Fruit fly (Drosophila melanogaster) whole organism: ENCODE measurements around the gene CG5039.

Experiments used
- CG8478 ChIP-seq: fragments of >200 bp; optimal IDR thresholded peaks from 2 replicates; lab custom pipeline; 2018; ENCODE audit warnings: inconsistent platforms
- Dll ChIP-seq: fragments of >200 bp; optimal IDR thresholded peaks from 2 replicates; lab custom pipeline; 2017
- EcR ChIP-seq, 2 experiments: fragments of >200 bp; optimal IDR thresholded peaks; 2 replicates each; lab custom pipeline; 2017; ENCODE audit warnings: missing biosample characterization in 2 of 2, missing genetic modification characterization in 2 of 2, missing genetic modification reagents in 2 of 2
- pan ChIP-seq: fragments of >200 bp; optimal IDR thresholded peaks from 2 replicates; lab custom pipeline; 2017
- psq ChIP-seq: fragments of >200 bp; optimal IDR thresholded peaks from 2 replicates; lab custom pipeline; 2017
- usp ChIP-seq: fragments of >200 bp; optimal IDR thresholded peaks from 2 replicates; lab custom pipeline; 2017; ENCODE audit warnings: missing biosample characterization, missing genetic modification characterization, mixed read lengths

The CG5039 gene

DNA sequence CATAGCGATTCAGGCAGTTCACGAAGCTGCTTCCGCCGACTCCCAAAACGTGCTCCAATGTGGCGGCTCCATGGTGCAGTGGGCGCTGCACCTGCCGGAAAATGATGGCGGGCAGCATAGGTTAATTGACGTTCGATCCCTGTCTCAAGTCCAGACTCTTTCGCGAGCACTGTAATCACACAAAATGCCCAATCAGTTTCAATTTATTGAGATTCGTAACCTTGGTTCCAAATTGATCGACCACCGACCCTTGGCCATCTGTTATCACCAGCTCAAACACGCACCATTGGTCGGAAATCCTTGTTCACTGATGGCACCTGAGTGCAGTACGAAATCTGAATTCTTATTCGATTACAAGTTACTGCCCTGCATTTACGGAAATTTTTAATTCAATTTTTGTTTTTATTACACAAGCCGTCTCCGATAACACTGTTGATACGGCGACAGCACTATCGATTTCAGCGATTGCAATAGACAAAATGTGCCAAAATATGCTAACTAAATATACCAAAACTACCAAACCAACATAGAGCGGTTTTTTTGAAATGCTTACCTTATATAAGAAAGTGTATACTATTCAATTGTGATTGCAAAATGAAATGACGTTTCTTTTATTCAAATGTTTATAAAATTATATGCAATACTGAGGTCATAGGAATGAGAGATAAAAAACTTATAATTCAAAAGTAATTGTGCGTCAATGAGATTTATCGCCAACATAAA is 8.4 kb downstream of the CG5039 start, which contains the start of gene CLS:
TSS of gene CLS (minus strand) at position 673 of the 723 bp plus-strand sequence.
- TF ChIP-seq psq (lab: Kevin White, UChicago) (no peak), usp (GFP tag; lab: Kevin White, UChicago) (no peak), EcR (GFP tag; optimal IDR thresholded peaks at IDR 0.05; lab: Kevin White, UChicago) (no peak), CG8478 (lab: Kevin White, UChicago) (no peak), Dll (lab: Kevin White, UChicago) (no peak), pan (lab: Kevin White, UChicago) (no peak)

dm6 chr3R:25694167-25694689 is 15.7 kb downstream of the CG5039 start:
- TF ChIP-seq Dll (lab: Kevin White, UChicago) (no peak), psq (lab: Kevin White, UChicago) (no peak)

DNA sequence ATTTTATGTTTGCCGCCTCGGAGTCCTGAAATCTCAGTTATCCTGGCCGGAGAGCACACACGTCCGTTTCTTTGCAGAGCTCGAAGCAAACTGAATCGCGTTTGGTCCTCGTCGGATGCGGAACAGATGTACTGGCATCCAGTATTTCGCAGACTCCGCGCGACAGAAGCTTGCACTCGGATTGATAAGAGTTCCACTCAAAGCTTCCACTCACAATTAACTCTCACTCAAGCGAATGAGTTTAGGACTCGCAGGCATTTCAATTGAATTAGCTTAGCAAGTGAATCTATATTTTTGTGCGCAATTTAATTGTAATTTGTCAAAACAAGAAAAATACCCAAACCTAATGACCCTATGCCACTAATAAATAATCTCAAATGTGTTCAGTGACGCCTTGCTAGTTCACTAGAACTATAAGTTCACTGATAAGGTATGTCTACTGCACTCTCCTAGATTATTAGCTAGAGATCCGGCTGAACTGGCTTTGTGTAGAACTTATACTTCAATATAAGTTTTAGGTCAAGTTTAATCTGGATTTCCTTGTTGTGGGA is 41.6 kb downstream of the CG5039 start:
- TF ChIP-seq usp (GFP tag; lab: Kevin White, UChicago): no peak
- TF ChIP-seq psq (lab: Kevin White, UChicago): no peak
- TF ChIP-seq EcR (GFP tag; optimal IDR thresholded peaks at IDR 0.05; lab: Kevin White, UChicago): no peak
- no peak for TF ChIP-seq CG8478 (lab: Kevin White, UChicago)
- TF ChIP-seq Dll (lab: Kevin White, UChicago): no peak
- no peak for TF ChIP-seq pan (lab: Kevin White, UChicago)

dm6 chr3R:25721030-25721429 is 42.5 kb downstream of the CG5039 start:
- TF ChIP-seq Dll (lab: Kevin White, UChicago): no peak
- TF ChIP-seq EcR (GFP tag; optimal IDR thresholded peaks at IDR 0.05; lab: Kevin White, UChicago): no peak
- no peak for TF ChIP-seq CG8478 (lab: Kevin White, UChicago)
- no peak for TF ChIP-seq pan (lab: Kevin White, UChicago)
- no peak for TF ChIP-seq usp (GFP tag; lab: Kevin White, UChicago)
- no peak for TF ChIP-seq psq (lab: Kevin White, UChicago)

- TF ChIP-seq Dll (lab: Kevin White, UChicago) (no peak), usp (GFP tag; lab: Kevin White, UChicago) (no peak), CG8478 (lab: Kevin White, UChicago) (no peak), psq (lab: Kevin White, UChicago) (no peak), EcR (GFP tag; optimal IDR thresholded peaks at IDR 0.05; lab: Kevin White, UChicago) (no peak), pan (lab: Kevin White, UChicago) (no peak)
These were observed 45.3 kb downstream of the CG5039 start for dm6 chr3R:25723795-25724194.
